Worm (Caenorhabditis elegans) whole organism, early embryonic: ENCODE results near the gene act-5.

ENCODE experiments used
- B0310.2 ChIP-seq: sonication (generic microtip); optimal IDR thresholded peaks from 2 replicates; lab custom pipeline; 2016; ENCODE audit warnings: mild to moderate bottlenecking, missing genetic modification characterization, missing compliant biosample characterization
- F13C5.2 ChIP-seq: sonication (generic microtip); optimal IDR thresholded peaks from 2 replicates; lab custom pipeline; 2017; ENCODE audit warnings: mild to moderate bottlenecking, missing genetic modification characterization, inconsistent platforms, missing compliant biosample characterization
- aly-1 ChIP-seq: sonication (generic microtip); optimal IDR thresholded peaks from 2 replicates; lab custom pipeline; 2016; ENCODE audit warnings: missing genetic modification characterization, missing compliant biosample characterization
- ama-1 ChIP-seq: fragments of 150-350 bp; optimal IDR thresholded peaks from 2 replicates; lab custom pipeline; 2014
- ets-7 ChIP-seq: sonication (generic microtip); optimal IDR thresholded peaks from 2 replicates; lab custom pipeline; 2016; ENCODE audit warnings: missing genotype, missing genetic modification characterization, missing compliant biosample characterization
- flt-1 ChIP-seq: fragments of 200-800 bp; sonication (Bioruptor generic); IDR thresholded peaks from 2 replicates; pipeline ENCODE4 v1.3.6; 2022; ENCODE audit warnings: missing genetic modification characterization, missing compliant biosample characterization

DNA sequence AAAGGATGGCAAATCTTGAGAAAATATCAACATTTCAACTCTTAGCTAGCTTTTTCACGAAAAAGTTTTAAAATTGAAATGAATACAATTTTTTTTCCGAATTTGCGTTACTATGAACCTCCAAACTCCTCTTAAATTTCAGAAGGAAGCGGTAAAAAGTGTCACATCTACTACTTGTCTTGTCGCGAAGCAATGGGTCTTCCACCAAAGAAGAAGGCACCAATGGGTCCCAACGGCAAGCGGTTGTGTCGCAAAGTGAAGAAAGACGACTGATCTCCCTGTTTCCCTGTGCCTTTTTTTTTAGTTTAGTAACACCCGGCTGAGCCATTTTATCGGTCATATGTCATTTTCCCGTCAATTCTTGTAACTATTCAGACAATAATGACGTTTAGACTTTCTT lies 15.1 kb upstream of the act-5 start:
- no peak for TF ChIP-seq F13C5.2 (tag; lab: Kevin White, UChicago)
- no peak for TF ChIP-seq ama-1 (lab: Kevin White, UChicago)
- TF ChIP-seq flt-1 (GFP tag; lab: Robert Waterston, UW): no peak
- TF ChIP-seq B0310.2 (tag; lab: Kevin White, UChicago): no peak
- TF ChIP-seq ets-7 (tag; lab: Kevin White, UChicago): no peak
- TF ChIP-seq aly-1: no peak
